Worm (Caenorhabditis elegans): ENCODE data around the gene B0280.17.

The B0280.17 gene

DNA sequence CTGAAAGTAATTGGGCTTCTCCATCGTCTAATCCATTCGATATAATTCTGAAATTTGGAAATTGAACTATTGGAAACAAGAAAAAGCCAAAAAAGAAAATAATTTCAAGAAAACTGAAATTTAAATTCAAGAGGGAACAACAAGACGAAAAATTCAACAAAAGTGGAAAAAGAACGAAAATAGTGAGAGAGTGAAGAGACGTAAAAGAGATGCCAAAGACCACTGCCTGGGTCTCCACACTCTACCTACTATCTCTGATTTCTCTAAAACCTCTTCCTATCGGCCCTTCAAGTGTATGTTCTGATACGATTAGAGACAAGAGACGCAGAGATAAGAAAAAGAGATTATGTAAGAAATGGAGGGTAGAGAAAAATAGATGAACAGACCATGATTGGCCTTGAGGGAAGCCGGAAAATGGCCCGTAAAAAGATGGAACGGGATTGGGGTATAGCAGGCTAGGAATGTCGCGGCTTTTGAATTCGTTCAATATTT, 17.9 kb upstream of the B0280.17 start, which contains the start of gene ogt-1 (continued):
- TF ChIP-seq nhr-6 (tag; optimal IDR thresholded peaks at IDR 0.05) (peak; percentile 92), set-16 (GFP tag; IDR thresholded peaks at IDR 0.05) (no peak), mxl-2 (GFP tag; conservative IDR thresholded peaks at IDR 0.05) (no peak), nhr-102 (tag; optimal IDR thresholded peaks at IDR 0.05) (peak; percentile 34), F10B5.3 (tag; optimal IDR thresholded peaks at IDR 0.05) (peak; percentile 32), nhr-25 (tag; optimal IDR thresholded peaks at IDR 0.05; ENCODE audit: borderline replicate concordance, insufficient read depth) (peak; percentile 35), arid-1 (GFP tag; conservative IDR thresholded peaks at IDR 0.05) (peak; percentile 57), lin-1 (GFP tag; IDR thresholded peaks at IDR 0.05) (peak; percentile 31; the same call in 1 of the 2 replicates), gei-8 (GFP tag; optimal IDR thresholded peaks at IDR 0.05) (no peak), ces-1 (GFP tag; optimal IDR thresholded peaks at IDR 0.05) (peak; percentile 58), F37D6.2 (tag; optimal IDR thresholded peaks at IDR 0.05) (peak; percentile 40), hlh-30 (tag; optimal IDR thresholded peaks at IDR 0.05; ENCODE audit: insufficient read depth) (peak; percentile 88), fkh-10 (GFP tag; optimal IDR thresholded peaks at IDR 0.05) (no peak), dpl-1 (GFP tag; optimal IDR thresholded peaks at IDR 0.05) (peak; percentile 61), daf-19 (GFP tag; conservative IDR thresholded peaks at IDR 0.05) (0 out of 2 replicates have a peak, but pooled peaks have one; percentile 34), F44E2.7 (GFP tag; IDR thresholded peaks at IDR 0.05) (no peak), madf-5 (GFP tag; IDR thresholded peaks at IDR 0.05) (no peak), ZK546.5 (tag; optimal IDR thresholded peaks at IDR 0.05) (no peak), ZK337.2 (GFP tag; IDR thresholded peaks at IDR 0.05) (no peak), lin-38 (GFP tag; IDR thresholded peaks at IDR 0.05) (peak; percentile 64), lsy-2 (tag; optimal IDR thresholded peaks at IDR 0.05) (peak; percentile 75 to 92)

DNA sequence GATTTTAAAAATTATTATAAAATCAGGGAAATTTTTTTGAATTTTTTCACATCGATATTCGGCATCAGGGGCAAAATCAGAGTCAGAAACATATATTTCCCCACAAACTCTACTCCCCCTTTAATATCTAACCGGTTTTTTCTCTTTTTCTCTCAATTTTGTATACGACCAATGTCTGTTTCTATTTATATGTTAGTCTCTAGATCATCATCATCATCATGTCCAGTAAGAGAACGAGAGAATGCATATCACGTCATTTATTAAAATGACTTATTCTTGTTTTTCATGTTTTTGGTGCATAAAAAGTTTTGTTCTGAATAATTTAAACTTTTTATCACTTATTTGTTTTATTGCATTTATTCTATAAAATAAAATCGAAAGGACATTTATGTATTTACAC, 16.7 kb upstream of the B0280.17 start:
- no peak for TF ChIP-seq spr-3 (GFP tag; optimal IDR thresholded peaks at IDR 0.05)
- TF ChIP-seq pqm-1 (tag; optimal IDR thresholded peaks at IDR 0.05), result no peak
- TF ChIP-seq aha-1 (tag), result no peak
- TF ChIP-seq nhr-76 (tag; optimal IDR thresholded peaks at IDR 0.05), result no peak
- TF ChIP-seq ctbp-1 (GFP tag; IDR thresholded peaks at IDR 0.05), result 0 out of 2 replicates have a peak, but pooled peaks have one; percentile 37
- 0 out of 2 replicates have a peak, but pooled peaks have one; percentile 7 for TF ChIP-seq T26A8.4 (GFP tag; IDR thresholded peaks at IDR 0.05)
- TF ChIP-seq mep-1 (tag; optimal IDR thresholded peaks at IDR 0.05), result peak; percentile 2

DNA sequence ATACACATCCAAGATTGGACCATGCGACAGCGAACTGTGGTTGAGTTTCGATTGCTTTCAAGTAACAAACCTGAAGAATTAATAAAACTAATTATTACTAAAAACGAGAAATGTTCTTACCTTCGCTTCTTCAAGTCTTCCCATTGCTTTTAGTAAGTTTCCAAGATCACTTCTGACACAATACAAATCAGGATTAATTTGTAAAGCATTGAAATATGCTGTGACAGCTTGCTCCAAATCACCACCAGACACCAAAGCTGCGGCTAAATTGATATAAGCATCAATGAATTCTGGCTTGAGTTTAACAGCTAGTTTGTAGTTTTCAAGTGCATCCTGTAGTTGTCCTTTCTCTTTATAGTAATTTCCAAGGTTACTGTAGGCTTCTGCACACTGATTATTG, 14.2 kb upstream of the B0280.17 start:
- TF ChIP-seq unc-62 (GFP tag; optimal IDR thresholded peaks at IDR 0.05 in 1 of 2) (peak in 1 of 2 experiments; percentile 54), unc-62 (tag; optimal IDR thresholded peaks at IDR 0.05) (no peak), daf-8 (GFP tag; IDR thresholded peaks at IDR 0.05) (no peak), aha-1 (tag) (peak; percentile 91)

DNA sequence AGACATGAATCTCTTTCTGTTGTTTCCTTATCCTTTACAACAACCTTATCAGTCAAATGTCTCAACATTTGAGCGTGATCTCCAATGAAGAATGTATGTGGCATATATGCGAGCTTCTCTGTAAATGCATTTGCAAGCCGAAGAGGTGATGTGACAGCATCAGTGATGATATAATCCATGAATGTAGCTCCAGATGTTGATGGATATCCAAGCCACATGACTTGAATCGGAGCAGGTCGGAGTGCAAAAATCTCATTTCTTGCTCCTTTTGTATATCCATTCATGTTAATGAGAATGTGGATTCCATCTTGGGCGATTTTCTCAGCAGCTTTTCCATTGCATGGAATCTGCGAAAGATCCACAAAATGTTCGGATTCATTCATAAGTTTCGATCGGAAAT, 12.3 kb upstream of the B0280.17 start:
- no peak for TF ChIP-seq fkh-10 (GFP tag; optimal IDR thresholded peaks at IDR 0.05)
- peak; percentile 77 for TF ChIP-seq aha-1 (tag)

DNA sequence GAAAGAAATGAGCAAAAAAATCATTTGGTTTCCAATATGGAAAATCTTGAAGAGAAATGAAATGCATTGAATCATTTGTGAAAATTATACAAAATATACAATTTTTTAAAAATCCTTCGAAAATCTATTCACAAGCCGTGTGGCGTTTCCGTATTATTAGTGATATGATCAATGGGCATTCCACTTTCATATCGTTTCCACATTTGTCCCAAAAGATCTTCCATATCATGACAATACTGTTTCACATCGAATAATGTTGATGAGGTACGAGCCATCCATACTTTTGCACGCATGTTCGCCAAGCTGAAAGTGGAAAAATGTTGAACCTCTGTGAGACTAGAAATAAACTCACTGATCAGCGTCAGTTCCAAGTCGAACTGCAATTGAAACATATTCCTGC, 10.4 kb upstream of the B0280.17 start:
- TF ChIP-seq T26A8.4 (GFP tag; IDR thresholded peaks at IDR 0.05), result 0 out of 2 replicates have a peak, but pooled peaks have one; percentile 12
- TF ChIP-seq cey-2 (tag; optimal IDR thresholded peaks at IDR 0.05; ENCODE audit: borderline replicate concordance, insufficient read depth), result no peak
- peak; percentile 91 for TF ChIP-seq aha-1 (tag)
- no peak for TF ChIP-seq fkh-10 (GFP tag; optimal IDR thresholded peaks at IDR 0.05)
- TF ChIP-seq spr-3 (GFP tag; optimal IDR thresholded peaks at IDR 0.05), result no peak
- no peak for TF ChIP-seq nhr-25 (tag; optimal IDR thresholded peaks at IDR 0.05; ENCODE audit: borderline replicate concordance, insufficient read depth)
